Fruit fly (Drosophila melanogaster) whole organism, prepupa: ENCODE results near the gene Tsp.

Experiments
- Blimp-1 ChIP-seq: fragments of 200-800 bp; sonication (Bioruptor generic); optimal IDR thresholded peaks from 3 replicates; lab custom pipeline; 2017; ENCODE audit warnings: missing biosample characterization, missing genetic modification characterization, mild to moderate bottlenecking, moderate library complexity, missing genetic modification reagents
- CG11294 ChIP-seq: fragments of 200-800 bp; sonication (Bioruptor generic); IDR thresholded peaks from 2 replicates; pipeline ENCODE4 v1.3.6; 2022; ENCODE audit warnings: missing biosample characterization, missing genetic modification characterization
- CG15336 ChIP-seq: fragments of 200-800 bp; sonication (Bioruptor generic); IDR thresholded peaks from 2 replicates; pipeline ENCODE4 v1.3.6; 2022; ENCODE audit warnings: missing biosample characterization, missing genetic modification characterization
- CG1621 ChIP-seq: fragments of 200-800 bp; sonication (Bioruptor generic); optimal IDR thresholded peaks from 3 replicates; lab custom pipeline; 2018; ENCODE audit warnings: missing biosample characterization, mild to moderate bottlenecking, missing genetic modification characterization
- CG16779 ChIP-seq: fragments of 200-800 bp; sonication (Bioruptor generic); optimal IDR thresholded peaks from 3 replicates; lab custom pipeline; 2017; ENCODE audit warnings: missing biosample characterization, mild to moderate bottlenecking, missing genetic modification characterization
- CG3032 ChIP-seq: fragments of 200-800 bp; optimal IDR thresholded peaks from 2 replicates; lab custom pipeline; 2019; ENCODE audit warnings: missing biosample characterization, mild to moderate bottlenecking, missing genetic modification characterization, moderate library complexity
- CG31627 ChIP-seq: fragments of 200-800 bp; sonication (Bioruptor generic); optimal IDR thresholded peaks from 3 replicates; lab custom pipeline; 2016; ENCODE audit warnings: missing biosample characterization, missing genetic modification characterization
- CG32006 ChIP-seq: fragments of 200-800 bp; sonication (Bioruptor generic); optimal IDR thresholded peaks from 3 replicates; lab custom pipeline; 2017; ENCODE audit warnings: missing biosample characterization, mild to moderate bottlenecking, missing genetic modification characterization
- CG3919 ChIP-seq: fragments of 200-800 bp; sonication (Bioruptor generic); optimal IDR thresholded peaks from 3 replicates; lab custom pipeline; 2016; ENCODE audit warnings: missing biosample characterization, missing genetic modification characterization
- CG4318 ChIP-seq: fragments of 200-800 bp; sonication (Bioruptor generic); optimal IDR thresholded peaks from 3 replicates; lab custom pipeline; 2017; ENCODE audit warnings: missing biosample characterization, mild to moderate bottlenecking, missing genetic modification characterization
- CG6792 ChIP-seq: fragments of 200-800 bp; sonication (Bioruptor generic); optimal IDR thresholded peaks from 3 replicates; lab custom pipeline; 2016; ENCODE audit warnings: missing biosample characterization, missing genetic modification characterization
- CG6808 ChIP-seq: fragments of 200-800 bp; sonication (Bioruptor generic); optimal IDR thresholded peaks from 3 replicates; lab custom pipeline; 2017; ENCODE audit warnings: missing biosample characterization, missing genetic modification characterization, mild to moderate bottlenecking, moderate library complexity, missing genetic modification reagents
- CG9139 ChIP-seq: fragments of 200-800 bp; sonication (Bioruptor generic); optimal IDR thresholded peaks from 3 replicates; lab custom pipeline; 2017; ENCODE audit warnings: missing biosample characterization, mild to moderate bottlenecking, missing genetic modification characterization
- Eip78C ChIP-seq: fragments of 200-800 bp; sonication (Bioruptor generic); peaks from one replicate; lab custom pipeline; 2016; ENCODE audit warnings: missing biosample characterization, missing genetic modification characterization
- Eip93F ChIP-seq: fragments of 200-800 bp; sonication (Bioruptor generic); optimal IDR thresholded peaks from 2 replicates; lab custom pipeline; 2016; ENCODE audit warnings: missing biosample characterization, mild to moderate bottlenecking, missing genetic modification characterization
- Ets21C ChIP-seq: fragments of 200-800 bp; sonication (Bioruptor generic); optimal IDR thresholded peaks from 3 replicates; lab custom pipeline; 2016; ENCODE audit warnings: missing biosample characterization, missing genetic modification characterization
- Ets96B ChIP-seq: fragments of 200-800 bp; optimal IDR thresholded peaks from 2 replicates; lab custom pipeline; 2019; ENCODE audit warnings: missing biosample characterization, mild to moderate bottlenecking, missing genetic modification characterization, moderate library complexity
- Gug ChIP-seq: fragments of 200-800 bp; sonication (Bioruptor generic); IDR thresholded peaks from 2 replicates; pipeline ENCODE4 v1.3.6; 2022; ENCODE audit warnings: missing biosample characterization, missing genetic modification characterization
- Hr38 ChIP-seq: sonication (Bioruptor generic); optimal IDR thresholded peaks from 2 replicates; lab custom pipeline; 2016; ENCODE audit warnings: missing biosample characterization, missing genetic modification characterization
- Hr39 ChIP-seq: fragments of 200-800 bp; sonication (Bioruptor generic); optimal IDR thresholded peaks from 2 replicates; lab custom pipeline; 2016; ENCODE audit warnings: missing biosample characterization, missing genetic modification characterization
- Hr4 ChIP-seq: fragments of 200-800 bp; sonication (Bioruptor generic); optimal IDR thresholded peaks from 3 replicates; lab custom pipeline; 2016; ENCODE audit warnings: missing biosample characterization, missing genetic modification characterization
- Met ChIP-seq: fragments of 200-800 bp; sonication (Bioruptor generic); optimal IDR thresholded peaks from 3 replicates; lab custom pipeline; 2016; ENCODE audit warnings: missing biosample characterization, missing genetic modification characterization
- Smox ChIP-seq: fragments of 200-800 bp; sonication (Bioruptor generic); optimal IDR thresholded peaks from 3 replicates; lab custom pipeline; 2016; ENCODE audit warnings: missing biosample characterization, missing genetic modification characterization
- Sox14 ChIP-seq: fragments of 200-800 bp; sonication (Bioruptor generic); optimal IDR thresholded peaks from 3 replicates; lab custom pipeline; 2016; ENCODE audit warnings: missing biosample characterization, missing genetic modification characterization
- acj6 ChIP-seq: fragments of 200-800 bp; sonication (Bioruptor generic); optimal IDR thresholded peaks from 3 replicates; lab custom pipeline; 2016; ENCODE audit warnings: missing biosample characterization, missing genetic modification characterization
- dac ChIP-seq: fragments of 200-800 bp; sonication (Bioruptor generic); optimal IDR thresholded peaks from 2 replicates; lab custom pipeline; 2017; ENCODE audit warnings: missing biosample characterization, mild to moderate bottlenecking, missing genetic modification characterization
- dsx ChIP-seq: fragments of 200-800 bp; optimal IDR thresholded peaks from 3 replicates; lab custom pipeline; 2019; ENCODE audit warnings: missing biosample characterization, mild to moderate bottlenecking, missing genetic modification characterization, moderate library complexity; ENCODE audit not compliant: poor library complexity, severe bottlenecking
- eg ChIP-seq: fragments of 200-800 bp; sonication (Bioruptor generic); IDR thresholded peaks from 3 replicates; pipeline ENCODE4 v1.3.6; 2022; ENCODE audit warnings: missing biosample characterization, missing genetic modification characterization
- lz ChIP-seq: fragments of 200-800 bp; sonication (Bioruptor generic); optimal IDR thresholded peaks from 3 replicates; lab custom pipeline; 2016; ENCODE audit warnings: missing biosample characterization, missing genetic modification characterization
- salr ChIP-seq, 2 experiments: fragments of 200-800 bp; sonication (Bioruptor generic); optimal IDR thresholded peaks; 3 replicates each; lab custom pipeline; 2016 to 2018; ENCODE audit warnings: missing biosample characterization in 2 of 2, missing genetic modification characterization in 2 of 2, mild to moderate bottlenecking in 1 of 2
- spab ChIP-seq: fragments of 200-800 bp; sonication (Bioruptor generic); optimal IDR thresholded peaks from 2 replicates; lab custom pipeline; 2017; ENCODE audit warnings: missing biosample characterization, mild to moderate bottlenecking, missing genetic modification characterization, missing genetic modification reagents
- topi ChIP-seq: fragments of 200-800 bp; sonication (Bioruptor generic); optimal IDR thresholded peaks from 3 replicates; lab custom pipeline; 2016; ENCODE audit warnings: missing biosample characterization, missing genetic modification characterization

Gene Tsp

DNA sequence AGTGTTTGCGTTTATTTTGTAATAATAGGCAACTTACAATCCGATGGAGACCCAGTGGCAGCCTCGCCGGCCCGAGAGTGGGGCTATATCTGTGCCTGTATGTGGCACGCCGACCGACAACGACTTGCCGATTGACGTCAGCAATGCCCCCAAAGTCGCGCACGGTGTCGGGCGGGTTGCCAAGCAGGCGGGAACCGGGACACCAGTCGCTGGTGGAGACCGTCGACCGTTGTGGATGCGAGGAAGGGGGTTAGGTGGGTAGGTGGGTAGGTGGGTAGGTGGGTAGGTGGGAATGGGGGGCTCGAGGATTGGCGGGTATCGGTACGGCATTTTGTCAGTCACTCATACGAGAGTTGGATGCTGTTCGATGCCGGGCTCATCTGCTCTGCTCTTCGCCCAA lies 42.2 kb upstream of the Tsp start:
- TF ChIP-seq CG3032: no peak

DNA sequence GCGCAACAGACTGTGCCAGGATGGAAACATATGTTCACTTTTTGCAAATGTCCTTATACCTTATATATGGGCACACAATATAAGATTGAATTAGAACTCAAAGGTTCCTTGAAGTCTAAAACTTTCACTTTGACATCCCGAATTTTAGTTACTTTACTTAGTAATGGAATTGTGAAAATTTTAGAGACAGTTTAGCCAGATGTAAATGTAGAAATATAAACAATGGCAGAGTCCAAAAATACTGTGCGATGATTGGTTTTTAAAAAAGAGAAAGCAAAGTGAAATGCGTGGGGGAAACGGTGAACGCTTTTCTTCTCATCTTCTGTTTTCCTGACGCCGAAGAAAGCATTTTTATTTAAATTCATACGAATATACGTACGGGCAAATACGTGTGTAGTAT lies 38.9 kb upstream of the Tsp start, which contains the start of gene CG44271:
Gene CG44271 (minus strand): TSS at position 101 of the 400 bp plus-strand sequence.
- TF ChIP-seq CG11294 (GFP tag; lab: Robert Waterston, UW) (no peak), spab (no peak), CG6808 (GFP tag; lab: Kevin White, UChicago) (no peak), Smox (no peak), acj6 (GFP tag; lab: Kevin White, UChicago) (no peak), salr (GFP tag; optimal IDR thresholded peaks at IDR 0.05; lab: Kevin White, UChicago) (no peak), Hr4 (GFP tag; lab: Kevin White, UChicago) (no peak), Blimp-1 (GFP tag; lab: Kevin White, UChicago) (no peak), Ets21C (GFP tag; lab: Kevin White, UChicago) (no peak), dac (GFP tag; lab: Kevin White, UChicago) (no peak), CG9139 (GFP tag; lab: Kevin White, UChicago) (no peak)

DNA sequence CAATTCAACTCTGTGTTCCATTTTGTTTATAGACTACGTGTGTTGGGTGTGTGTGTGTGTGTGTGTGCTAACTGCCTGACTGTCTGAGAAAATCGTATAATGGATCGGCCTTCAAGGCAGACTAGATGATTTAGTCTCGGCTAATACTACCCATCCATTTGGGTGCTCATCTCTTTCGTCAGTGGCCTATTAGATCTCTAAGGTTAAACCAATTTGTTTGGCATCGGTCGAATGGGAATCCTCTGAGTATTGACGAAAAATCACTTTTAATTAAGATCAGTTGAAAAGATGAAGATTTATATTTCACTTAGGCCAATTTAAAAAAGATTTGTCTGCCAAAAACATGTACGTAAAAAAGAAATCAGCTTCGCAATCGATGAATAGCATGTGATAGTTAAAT lies 36.6 kb upstream of the Tsp start, which contains the start of gene CG31910:
Gene CG31910 (minus strand): TSS at position 101 of the 400 bp plus-strand sequence.
- no peak for TF ChIP-seq Eip93F (GFP tag; lab: Kevin White, UChicago)
- no peak for TF ChIP-seq Sox14
- no peak for TF ChIP-seq CG9139 (GFP tag; lab: Kevin White, UChicago)
- no peak for TF ChIP-seq lz
- TF ChIP-seq Hr4 (GFP tag; lab: Kevin White, UChicago): no peak
- TF ChIP-seq Met (GFP tag; lab: Kevin White, UChicago): no peak
- TF ChIP-seq dsx (GFP tag; lab: Kevin White, UChicago): no peak
- TF ChIP-seq Gug (GFP tag; lab: Robert Waterston, UW): no peak
- no peak for TF ChIP-seq topi
- no peak for TF ChIP-seq Ets96B (tag; lab: Kevin White, UChicago)
- no peak for TF ChIP-seq CG1621 (tag; lab: Kevin White, UChicago)
- TF ChIP-seq, all 60 proteins: peak for 0

DNA sequence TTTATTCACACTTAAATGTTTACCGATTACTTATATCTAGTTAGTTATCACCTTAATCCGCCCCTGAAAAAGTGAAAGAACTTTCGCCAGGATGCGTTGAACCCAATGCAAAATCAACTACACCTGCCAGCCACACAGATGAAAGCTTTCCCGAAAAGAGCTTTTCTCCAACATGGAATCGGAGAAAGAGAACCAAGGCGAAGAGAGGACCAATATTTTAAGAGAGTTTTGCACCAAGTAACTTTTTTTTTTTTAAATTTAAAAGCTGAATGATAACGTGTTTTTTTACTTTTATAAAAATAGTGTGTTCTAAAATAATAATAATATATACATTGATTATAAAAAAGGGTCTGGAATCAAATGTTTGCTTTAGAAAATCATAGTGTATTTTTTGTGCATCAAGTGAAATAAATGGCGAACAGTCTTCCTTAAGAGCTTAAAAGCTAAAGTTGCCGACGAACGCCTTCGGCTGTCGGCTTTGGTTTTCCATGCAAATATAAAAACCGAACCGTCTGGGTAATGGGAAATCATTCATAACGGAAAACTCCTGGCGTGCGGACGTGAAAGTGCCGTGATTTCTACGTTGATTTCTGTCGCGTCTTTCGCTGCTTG lies 33.2 kb upstream of the Tsp start, which contains the start of gene meng:
Gene meng (plus strand): TSS at position 523 of the 612 bp plus-strand sequence.
- TF ChIP-seq Eip78C (GFP tag; lab: Kevin White, UChicago): peak; percentile 17
- TF ChIP-seq eg (GFP tag; lab: Robert Waterston, UW): 0 out of 3 replicates have a peak, but pooled peaks have one; percentile 1
- no peak for TF ChIP-seq spab
- TF ChIP-seq Hr39 (GFP tag; lab: Kevin White, UChicago): no peak
- no peak for TF ChIP-seq Ets96B (tag; lab: Kevin White, UChicago)

DNA sequence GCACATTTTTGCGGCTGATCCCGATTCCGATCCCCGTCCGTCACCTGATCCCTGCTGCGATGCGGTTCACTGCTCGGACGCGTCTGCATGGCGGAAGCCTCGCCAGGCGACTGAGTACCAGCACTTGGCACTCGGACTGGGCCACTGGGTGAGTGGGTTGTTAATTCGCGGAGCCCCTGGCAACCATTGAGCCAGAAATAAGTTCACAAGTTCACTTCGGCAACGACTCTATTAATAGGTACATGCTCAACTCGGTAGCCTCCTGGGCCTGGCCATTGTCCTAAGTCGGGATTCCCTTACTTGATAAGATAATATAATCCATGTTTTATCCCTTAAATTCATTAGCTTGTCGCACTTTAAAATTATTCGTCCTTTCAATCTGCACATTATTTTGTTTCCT lies 31.2 kb upstream of the Tsp start, which contains the start of gene TTLL3A:
Gene TTLL3A (minus strand): TSS at position 101 of the 400 bp plus-strand sequence.
- TF ChIP-seq CG31627 (GFP tag; lab: Kevin White, UChicago) (no peak), CG16779 (no peak)

DNA sequence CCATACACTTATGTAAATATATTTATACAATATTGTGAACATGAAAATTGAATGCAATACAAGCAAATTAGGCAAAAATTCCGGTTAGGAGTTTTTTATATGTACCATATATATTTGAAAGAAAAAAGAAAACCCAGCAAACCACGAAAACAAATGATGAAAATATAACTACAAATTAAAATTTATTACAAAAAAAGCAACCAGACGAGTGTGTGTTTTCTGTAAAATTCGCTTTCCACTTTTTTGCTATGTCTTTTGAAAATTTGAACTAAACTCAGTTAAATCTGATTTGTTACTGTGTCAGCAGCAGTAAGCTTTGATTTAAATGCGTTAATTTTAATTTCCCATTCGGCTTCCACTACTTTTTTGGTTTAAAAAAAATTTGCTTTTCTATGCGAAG lies 23.7 kb upstream of the Tsp start, which contains the start of gene TTLL3B:
Gene TTLL3B (plus strand): TSS at position 301 of the 400 bp plus-strand sequence.
- TF ChIP-seq CG15336 (GFP tag; lab: Robert Waterston, UW) (no peak), Sox14 (no peak), CG6792 (GFP tag; lab: Kevin White, UChicago) (no peak), CG3919 (no peak), CG32006 (no peak), CG4318 (no peak), Ets96B (tag; lab: Kevin White, UChicago) (no peak), Hr38 (GFP tag; lab: Kevin White, UChicago) (no peak), CG31627 (GFP tag; lab: Kevin White, UChicago) (no peak)
- TF ChIP-seq, all 60 proteins: peak for 0
